Worm (Caenorhabditis elegans) whole organism, late embryonic: ENCODE measurements around the gene F08F1.4.

Experiments used
- C08G9.2 ChIP-seq: sonication (generic microtip); optimal IDR thresholded peaks from 2 replicates; lab custom pipeline; 2016; ENCODE audit warnings: mild to moderate bottlenecking, missing genetic modification characterization, moderate library complexity, missing compliant biosample characterization
- K02D7.2 ChIP-seq: sonication (generic microtip); optimal IDR thresholded peaks from 2 replicates; lab custom pipeline; 2017; ENCODE audit warnings: mild to moderate bottlenecking, missing genetic modification characterization, missing compliant biosample characterization
- K09A11.1 ChIP-seq: sonication (generic microtip); optimal IDR thresholded peaks from 2 replicates; lab custom pipeline; 2017; ENCODE audit warnings: antibody characterized with exemption, mild to moderate bottlenecking, missing genetic modification characterization, missing compliant biosample characterization; ENCODE audit not compliant: insufficient read depth
- ama-1 ChIP-seq: fragments of 150-350 bp; optimal IDR thresholded peaks from 2 replicates; lab custom pipeline; 2014
- ceh-45 ChIP-seq: fragments of 200-800 bp; sonication (Bioruptor generic); IDR thresholded peaks from 2 replicates; pipeline ENCODE4 v1.3.6; 2022; ENCODE audit warnings: missing genetic modification reagents, missing genetic modification characterization, missing compliant biosample characterization
- ceh-9 ChIP-seq: sonication (generic microtip); optimal IDR thresholded peaks from 2 replicates; lab custom pipeline; 2016; ENCODE audit warnings: mild to moderate bottlenecking, missing genetic modification characterization, inconsistent platforms, missing compliant biosample characterization
- dmd-4 ChIP-seq: sonication (generic microtip); optimal IDR thresholded peaks from 2 replicates; lab custom pipeline; 2016; ENCODE audit warnings: borderline replicate concordance, missing genetic modification characterization, missing compliant biosample characterization
- fkh-10 ChIP-seq: fragments of 150-350 bp; optimal IDR thresholded peaks from 2 replicates; lab custom pipeline; 2014; ENCODE audit warnings: missing biosample characterization, missing genetic modification reagents, missing genetic modification characterization
- hlh-30 ChIP-seq: sonication (generic microtip); optimal IDR thresholded peaks from 2 replicates; lab custom pipeline; 2017; ENCODE audit warnings: antibody characterized with exemption, missing genetic modification characterization, missing compliant biosample characterization; ENCODE audit not compliant: insufficient read depth
- mec-3 ChIP-seq: sonication (generic microtip); optimal IDR thresholded peaks from 2 replicates; lab custom pipeline; 2016; ENCODE audit warnings: borderline replicate concordance, missing genetic modification characterization, missing compliant biosample characterization
- pag-3 ChIP-seq: sonication (generic microtip); optimal IDR thresholded peaks from 2 replicates; lab custom pipeline; 2016; ENCODE audit warnings: missing compliant biosample characterization, missing genetic modification characterization, borderline replicate concordance
- pha-4 ChIP-seq: fragments of 150-350 bp; optimal IDR thresholded peaks from 2 replicates; lab custom pipeline; 2018; ENCODE audit warnings: missing biosample characterization, missing genetic modification reagents, missing genetic modification characterization
- sox-4 ChIP-seq: sonication (generic microtip); optimal IDR thresholded peaks from 2 replicates; lab custom pipeline; 2017; ENCODE audit warnings: mild to moderate bottlenecking, missing genetic modification characterization, inconsistent platforms, missing compliant biosample characterization
- tbx-7 ChIP-seq: sonication (generic microtip); optimal IDR thresholded peaks from 2 replicates; lab custom pipeline; 2016; ENCODE audit warnings: missing genotype, missing genetic modification characterization, missing compliant biosample characterization

- TF ChIP-seq pag-3 (tag; lab: Kevin White, UChicago) (no peak), ama-1 (lab: Kevin White, UChicago) (no peak), fkh-10 (GFP tag; lab: Kevin White, UChicago) (no peak), dmd-4 (tag; lab: Kevin White, UChicago) (no peak), mec-3 (tag; lab: Kevin White, UChicago) (no peak), ceh-45 (GFP tag; lab: Robert Waterston, UW) (no peak), ceh-9 (no peak), tbx-7 (no peak), hlh-30 (tag; lab: Kevin White, UChicago) (no peak), sox-4 (no peak), C08G9.2 (tag; lab: Kevin White, UChicago) (no peak), K09A11.1 (tag; lab: Kevin White, UChicago) (no peak), pha-4 (tag; lab: Kevin White, UChicago) (no peak), K02D7.2 (no peak)
Observed at ce11 chrX:8391505-8391904, 21.7 kb upstream of the F08F1.4 start.
